Worm (Caenorhabditis elegans) whole organism, dauer: ENCODE data around the gene nhr-173.

Experiments
- unc-62 ChIP-seq: sonication (generic microtip); optimal IDR thresholded peaks from 2 replicates; lab custom pipeline; 2017; ENCODE audit warnings: missing biosample characterization, missing genetic modification reagents, missing genetic modification characterization

Gene nhr-173

DNA sequence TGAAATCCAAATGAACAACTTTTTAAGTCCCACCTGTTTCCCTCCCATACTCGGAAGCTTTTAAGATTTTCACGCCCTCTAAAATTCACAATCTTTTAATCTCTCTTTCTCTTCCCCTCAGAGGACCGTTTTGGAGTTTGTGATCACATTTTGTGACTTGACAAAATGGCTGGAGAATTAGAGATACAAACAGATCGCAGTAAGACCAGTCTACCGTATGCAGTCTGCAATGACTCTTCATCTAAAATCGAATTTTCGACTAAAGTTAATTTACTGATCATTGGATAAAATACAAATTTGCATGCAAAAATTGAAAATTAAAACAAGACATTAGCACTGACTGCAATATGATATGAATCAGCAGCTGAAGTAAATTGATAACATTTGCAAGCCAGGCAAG is 13.8 kb upstream of the nhr-173 start:
- no peak for TF ChIP-seq unc-62 (GFP tag; lab: Kevin White, UChicago)

DNA sequence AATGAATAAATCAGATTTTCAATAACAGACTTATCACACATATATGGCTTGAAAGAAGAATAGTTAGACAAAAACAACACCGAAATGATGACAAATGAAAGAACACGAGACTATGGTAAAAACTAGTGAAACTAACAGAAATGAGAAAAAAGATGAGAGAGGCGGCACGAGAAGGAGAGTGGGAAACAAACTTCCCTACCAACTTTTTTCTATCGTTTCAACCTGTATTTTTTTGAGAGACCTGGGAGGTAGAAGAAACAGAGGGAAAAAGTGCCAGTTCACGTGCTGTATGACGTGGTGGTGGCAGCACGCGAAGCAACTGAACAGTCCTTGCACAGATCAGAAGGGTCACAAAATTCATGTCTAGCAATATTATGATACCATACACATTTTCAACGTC is 12.5 kb upstream of the nhr-173 start:
- TF ChIP-seq unc-62 (GFP tag; lab: Kevin White, UChicago): no peak

DNA sequence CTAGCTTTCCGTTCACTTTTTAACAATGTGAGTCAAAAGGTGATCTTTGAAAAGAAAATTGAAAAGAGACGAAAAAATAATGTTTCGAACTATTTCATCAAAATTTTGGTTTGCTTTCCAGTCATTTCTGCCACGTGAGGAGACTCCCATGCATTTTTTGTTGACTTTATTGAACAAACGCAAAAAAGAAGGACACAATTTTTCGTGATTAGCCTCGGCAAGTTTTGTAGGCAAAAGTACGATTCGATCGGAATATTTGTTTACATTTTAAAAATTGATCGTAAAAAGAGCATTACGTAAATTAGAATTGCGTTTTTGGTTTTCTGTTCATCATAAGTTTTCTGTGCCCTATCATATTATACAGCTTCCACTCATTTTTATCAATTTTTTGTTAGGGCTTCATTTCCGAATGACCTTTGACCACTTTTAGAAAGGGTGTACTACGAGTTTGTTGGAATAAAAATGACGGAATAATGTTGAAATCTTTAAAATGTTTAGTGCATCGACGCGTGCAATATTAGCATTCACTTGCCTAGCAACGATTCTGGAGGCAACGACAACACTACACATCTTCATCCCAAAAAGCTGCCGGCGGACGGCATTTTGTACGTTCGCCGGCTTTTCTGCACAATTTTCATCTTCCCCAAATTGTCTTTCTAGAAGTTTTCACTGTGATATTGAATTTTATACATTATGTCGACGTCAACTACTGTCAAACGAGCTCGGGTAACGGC is 10.2 kb upstream of the nhr-173 start, which contains the start of gene C56E10.3:
Gene C56E10.3 (plus strand): TSS at position 684 of the 734 bp plus-strand sequence.
- TF ChIP-seq unc-62 (GFP tag; lab: Kevin White, UChicago): no peak

DNA sequence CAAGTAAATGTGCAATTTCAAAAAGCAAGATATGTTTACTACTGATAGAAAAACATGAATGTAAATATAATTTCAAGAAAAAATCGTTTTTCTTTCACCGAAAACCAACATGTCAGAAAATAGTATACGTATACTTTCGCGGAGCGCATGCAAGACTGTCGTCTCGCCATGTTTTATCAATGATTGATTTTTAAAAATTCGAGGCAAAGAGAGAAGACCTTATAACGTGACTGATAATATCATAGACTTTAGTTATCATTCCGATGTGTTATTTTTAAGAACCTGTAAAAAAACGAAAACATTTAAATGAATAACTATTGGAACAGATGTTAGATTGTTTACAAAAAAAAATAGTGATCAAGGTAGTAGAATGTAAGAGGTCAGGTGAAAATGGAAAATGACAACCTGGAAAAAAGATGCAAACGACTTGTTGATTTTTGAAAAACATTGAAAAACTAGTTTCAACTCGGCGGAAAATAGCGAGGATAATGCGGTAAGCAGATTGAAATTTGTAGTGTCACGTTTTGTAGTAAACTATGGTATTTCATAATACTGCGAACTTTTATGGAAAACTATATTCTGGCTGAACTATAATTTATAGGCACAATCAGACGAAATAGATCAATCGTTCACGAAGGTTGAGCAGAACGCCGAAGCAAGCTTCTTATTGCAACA is 8.8 kb upstream of the nhr-173 start:
- no peak for TF ChIP-seq unc-62 (GFP tag; lab: Kevin White, UChicago)

DNA sequence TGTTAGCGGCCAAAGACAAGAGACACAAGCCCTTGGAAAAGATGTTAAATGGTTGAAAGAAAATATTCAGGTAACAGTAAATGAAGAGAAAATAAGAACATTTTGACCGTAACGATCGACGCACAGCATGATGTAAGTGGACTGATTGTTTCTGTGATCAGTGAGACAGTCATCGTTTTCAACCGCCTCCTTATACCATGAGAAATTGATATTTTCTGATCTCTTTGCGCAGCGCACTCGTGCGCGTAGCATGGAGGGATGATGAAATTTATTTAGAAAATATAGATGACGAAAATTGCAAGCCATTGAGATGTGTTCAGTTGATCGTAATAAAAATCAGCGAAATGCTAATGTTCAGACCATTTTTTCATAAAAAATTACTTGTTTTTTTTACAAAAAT is 5.8 kb upstream of the nhr-173 start:
- TF ChIP-seq unc-62 (GFP tag; lab: Kevin White, UChicago): no peak

DNA sequence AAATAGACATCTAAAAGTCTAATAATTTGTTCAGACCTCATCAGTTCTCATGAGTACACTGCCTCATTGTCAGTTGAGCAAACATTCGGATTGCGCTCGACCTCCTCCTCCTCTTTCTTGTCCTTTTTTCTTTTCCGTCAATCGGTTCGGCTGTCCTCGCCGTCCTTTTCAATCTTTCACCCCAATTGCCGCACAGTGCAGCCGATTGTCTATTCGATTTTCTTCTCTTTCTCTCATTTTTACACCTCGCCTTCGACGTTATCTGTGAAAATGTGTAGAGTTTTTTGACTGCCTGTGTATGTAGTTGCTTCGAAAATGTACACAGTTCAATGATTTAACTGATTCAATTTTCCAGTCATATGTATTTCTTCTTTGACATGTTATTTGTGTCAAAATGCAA is 2.2 kb upstream of the nhr-173 start:
- no peak for TF ChIP-seq unc-62 (GFP tag; lab: Kevin White, UChicago)

DNA sequence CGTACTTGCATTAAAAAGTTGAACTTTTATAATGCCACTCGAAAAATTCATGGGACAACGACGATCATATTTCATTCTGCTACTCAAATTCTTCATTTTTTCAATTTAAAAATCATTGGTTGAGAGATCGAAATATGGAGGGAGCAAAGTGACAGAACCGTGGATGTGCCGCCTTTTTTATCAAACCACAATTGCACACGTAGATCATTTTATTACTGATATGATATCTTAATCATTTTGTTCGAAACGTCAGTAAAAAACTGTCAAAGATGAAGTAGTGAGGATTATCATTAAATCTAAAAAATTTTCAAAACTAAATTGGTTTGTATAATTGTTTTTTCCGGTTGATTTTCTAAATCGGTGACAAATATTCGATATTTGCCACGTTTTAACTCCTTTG is 1.2 kb upstream of the nhr-173 start:
- TF ChIP-seq unc-62 (GFP tag; lab: Kevin White, UChicago): no peak

DNA sequence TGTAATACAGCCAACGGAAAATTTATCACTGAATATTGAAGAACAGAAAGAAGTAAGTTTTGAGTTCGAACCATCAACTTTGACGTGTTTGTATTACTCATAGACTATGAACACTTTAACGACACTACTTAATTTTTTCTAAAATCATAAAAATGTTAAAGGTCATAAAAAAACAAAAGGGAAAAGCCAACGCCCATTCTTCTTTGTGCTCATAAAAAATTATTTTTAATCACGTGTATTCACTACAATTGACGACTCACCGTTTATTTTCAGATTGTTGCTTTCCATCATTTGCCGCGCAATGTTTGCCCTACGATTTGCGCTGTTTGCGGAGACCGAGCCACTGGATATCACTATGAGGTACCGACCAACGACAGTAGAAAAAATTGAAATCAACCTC is 923 bp downstream of the nhr-173 start:
- TF ChIP-seq unc-62 (GFP tag; lab: Kevin White, UChicago): no peak

DNA sequence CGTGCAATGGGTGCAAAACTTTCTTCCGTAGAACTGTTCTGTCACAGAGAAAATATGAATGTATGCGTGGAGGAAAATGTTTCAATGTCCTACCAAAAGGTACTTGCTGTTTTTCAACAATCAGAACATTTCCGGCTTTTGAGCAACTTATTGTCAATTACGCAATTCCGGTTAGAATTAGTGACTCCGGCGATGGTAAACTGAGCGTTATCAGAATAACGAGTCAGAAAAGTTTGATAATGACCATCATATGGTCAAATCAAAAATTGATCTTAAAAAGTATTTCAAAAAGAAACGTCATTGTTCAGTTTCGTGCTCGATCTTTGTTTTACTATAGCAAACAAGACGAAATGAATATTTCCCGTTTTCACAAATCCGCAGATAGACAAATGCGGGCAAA is 1.4 kb downstream of the nhr-173 start:
- TF ChIP-seq unc-62 (GFP tag; lab: Kevin White, UChicago): no peak

DNA sequence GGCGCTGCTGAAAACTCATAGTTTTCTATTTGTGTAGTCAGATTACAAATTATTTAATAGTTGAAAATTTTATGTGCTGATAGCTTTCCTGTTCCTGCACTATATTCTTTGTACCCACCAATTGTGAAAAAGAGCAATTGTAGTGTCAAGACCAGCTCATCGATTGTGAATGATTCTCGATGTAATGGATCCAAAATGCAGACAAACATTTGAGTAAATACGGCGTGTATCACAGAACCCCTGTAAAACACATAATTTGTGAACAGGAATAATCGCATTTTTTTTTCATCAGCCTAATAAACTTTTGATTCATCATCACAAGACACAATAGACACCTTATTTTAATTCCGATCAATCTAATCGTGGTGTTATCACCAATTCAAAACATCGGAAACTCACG is 6.9 kb downstream of the nhr-173 start:
- TF ChIP-seq unc-62 (GFP tag; lab: Kevin White, UChicago): no peak

DNA sequence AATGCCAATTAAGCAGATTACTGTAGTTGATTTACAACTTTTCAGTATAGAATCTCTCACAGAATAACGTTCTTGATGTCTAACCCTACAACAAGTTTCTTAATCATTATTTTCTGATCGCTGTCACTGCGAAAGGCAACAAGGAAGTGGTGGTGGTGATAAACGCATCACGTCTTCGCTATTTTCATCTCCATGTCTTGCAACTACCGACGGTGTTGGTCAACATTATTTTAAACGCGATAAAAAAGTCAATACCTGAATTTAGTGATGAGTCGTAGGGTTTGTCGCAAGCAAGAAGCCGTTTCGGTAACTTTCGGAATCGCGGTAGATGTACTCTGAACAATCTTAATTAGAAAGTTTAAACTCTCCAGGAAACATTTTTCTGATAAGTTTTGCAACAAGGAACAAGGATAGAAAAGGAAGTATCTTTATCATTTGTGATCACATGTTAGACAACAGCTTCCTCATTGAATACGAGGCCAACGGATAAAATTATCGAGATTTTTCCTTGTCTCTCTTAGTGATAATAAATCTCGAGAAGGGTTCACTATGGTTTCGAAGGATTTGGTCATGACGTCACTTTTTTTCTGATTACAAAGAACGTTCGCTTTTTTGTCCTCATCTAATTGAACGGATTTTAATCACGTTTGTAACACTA is 8.6 kb downstream of the nhr-173 start:
- TF ChIP-seq unc-62 (GFP tag; lab: Kevin White, UChicago): no peak

DNA sequence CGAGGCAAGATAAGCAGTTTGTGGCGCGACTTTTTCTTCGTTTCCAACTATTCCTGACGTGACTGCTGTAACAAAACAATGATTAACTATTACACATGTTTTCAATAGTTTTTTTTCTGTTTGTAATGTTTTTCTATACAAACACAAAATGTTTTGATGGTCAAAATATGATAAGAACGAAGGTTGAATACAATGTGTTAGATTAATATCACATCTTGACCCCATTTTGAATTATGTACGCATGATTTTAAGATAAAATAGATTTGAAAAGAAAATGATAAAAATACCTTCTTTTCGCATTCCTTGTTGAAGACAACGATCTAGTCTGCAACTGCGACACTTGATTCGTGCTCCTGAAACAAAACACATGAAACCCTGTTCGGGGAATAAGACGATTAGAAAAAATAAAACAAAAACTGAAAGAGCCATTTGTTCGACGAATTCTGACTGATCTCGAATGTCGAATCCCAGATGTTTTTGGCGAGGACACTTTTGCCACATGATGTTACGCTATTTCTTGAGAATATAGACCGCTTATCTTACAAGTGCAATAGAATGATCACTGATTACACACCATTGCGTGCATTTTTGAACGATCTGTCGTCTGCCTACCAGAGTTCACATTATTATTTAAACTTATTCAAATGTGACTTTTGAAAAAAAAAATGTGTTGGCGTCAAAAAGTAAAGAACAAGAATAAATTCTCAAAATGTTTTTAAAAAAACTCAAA is 10.0 kb downstream of the nhr-173 start:
- TF ChIP-seq unc-62 (GFP tag; lab: Kevin White, UChicago): no peak

DNA sequence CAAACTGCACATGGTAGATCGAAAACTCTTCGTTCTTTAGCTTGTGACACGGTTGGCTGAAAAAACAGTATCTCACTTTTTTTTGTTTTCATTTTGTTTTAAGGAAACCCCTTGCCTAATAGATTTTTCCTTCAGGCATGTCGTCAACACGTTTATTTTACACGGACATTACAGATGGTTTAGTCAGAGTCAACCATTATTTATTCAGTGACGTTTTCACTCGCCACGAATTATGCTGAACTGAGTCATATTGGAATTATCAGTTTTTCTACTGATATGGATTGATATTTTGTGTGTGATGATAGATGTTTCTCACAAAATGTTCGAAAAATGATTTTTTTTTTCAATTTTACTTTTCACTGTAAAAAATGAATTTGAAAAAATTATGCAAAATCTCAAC is 12.1 kb downstream of the nhr-173 start:
- no peak for TF ChIP-seq unc-62 (GFP tag; lab: Kevin White, UChicago)

DNA sequence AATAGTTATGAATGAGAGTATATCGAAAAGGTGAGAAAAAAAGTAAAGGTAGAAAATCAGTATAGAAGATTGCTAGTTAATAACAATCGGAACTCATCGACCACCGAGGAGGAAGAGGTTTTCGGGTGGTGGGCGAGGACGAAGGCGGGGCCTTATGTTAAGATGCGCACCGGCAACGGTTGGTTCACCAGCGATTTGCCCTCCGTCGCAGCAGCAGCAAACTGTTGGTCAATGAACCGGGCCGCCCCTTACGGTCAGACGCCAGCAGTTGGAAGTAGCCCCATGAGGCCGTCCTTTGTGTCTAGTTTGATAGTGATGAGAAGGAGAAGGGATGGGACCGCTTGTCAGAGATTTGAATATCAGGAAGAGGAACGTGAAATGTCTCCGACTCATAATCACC is 13.6 kb downstream of the nhr-173 start, which contains the start of gene nhr-137:
Gene nhr-137 (minus strand): TSS at position 101 of the 400 bp plus-strand sequence.
- TF ChIP-seq unc-62 (GFP tag; lab: Kevin White, UChicago): no peak

DNA sequence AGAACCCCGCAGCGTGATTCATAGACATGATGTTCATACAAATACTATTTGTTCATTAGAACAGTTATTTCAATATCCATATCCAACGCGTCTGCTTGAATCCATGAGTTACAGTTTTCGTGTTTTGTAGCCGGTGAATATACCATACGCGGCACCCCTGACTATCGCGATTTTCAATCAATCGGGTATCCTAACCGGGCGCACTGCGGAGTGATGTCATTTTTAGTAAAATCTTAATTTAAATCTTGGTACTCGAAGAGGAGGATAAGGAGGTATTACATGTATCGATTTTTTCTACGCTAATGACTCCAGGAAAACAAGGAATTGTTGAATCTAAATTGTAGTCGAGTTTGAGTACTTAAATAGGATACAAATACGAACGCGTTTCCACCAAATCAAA is 14.0 kb downstream of the nhr-173 start:
- no peak for TF ChIP-seq unc-62 (GFP tag; lab: Kevin White, UChicago)

DNA sequence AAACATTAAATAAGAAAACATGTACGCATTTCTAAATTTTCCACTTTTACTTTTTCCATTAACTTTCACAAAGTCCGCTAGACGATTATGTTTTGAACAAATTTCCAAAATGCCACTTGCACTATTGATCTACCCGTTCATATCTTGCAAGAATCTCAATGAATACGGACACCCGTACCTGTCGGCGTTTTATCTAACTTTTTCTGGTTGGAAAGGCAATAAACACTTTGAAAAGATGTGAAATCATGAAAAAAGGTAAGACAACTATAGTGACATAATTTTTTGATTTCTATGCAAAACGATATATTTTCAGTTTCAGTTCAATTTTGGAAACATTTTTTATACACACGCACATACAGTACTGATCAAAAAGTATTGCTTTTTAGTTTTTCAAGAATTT is 16.4 kb downstream of the nhr-173 start:
- TF ChIP-seq unc-62 (GFP tag; lab: Kevin White, UChicago): no peak
